Worm (Caenorhabditis elegans) whole organism, L4 larva: ENCODE measurements around the gene cutl-21.

ENCODE experiments used
- F10B5.3 ChIP-seq: sonication (generic microtip); optimal IDR thresholded peaks from 2 replicates; lab custom pipeline; 2016; ENCODE audit warnings: mild to moderate bottlenecking, missing genetic modification characterization, missing compliant biosample characterization
- F26F4.8 ChIP-seq: fragments of 200-800 bp; sonication (Bioruptor generic); conservative IDR thresholded peaks from 2 replicates; pipeline ENCODE4 v1.3.6; 2022; ENCODE audit warnings: missing genetic modification characterization, missing compliant biosample characterization
- F37D6.2 ChIP-seq: sonication (generic microtip); optimal IDR thresholded peaks from 2 replicates; lab custom pipeline; 2016; ENCODE audit warnings: mild to moderate bottlenecking, missing genetic modification characterization, missing compliant biosample characterization
- F49E8.2 ChIP-seq: sonication (generic microtip); optimal IDR thresholded peaks from 2 replicates; lab custom pipeline; 2016; ENCODE audit warnings: missing compliant biosample characterization, mild to moderate bottlenecking, missing genetic modification characterization, borderline replicate concordance
- R02D3.7 ChIP-seq: fragments of 150-350 bp; sonication (generic microtip); optimal IDR thresholded peaks from 3 replicates; lab custom pipeline; 2014; ENCODE audit warnings: missing biosample characterization, missing genetic modification characterization
- T26A8.4 ChIP-seq: fragments of 200-800 bp; sonication (Bioruptor generic); IDR thresholded peaks from 2 replicates; pipeline ENCODE4 v1.3.6; 2022; ENCODE audit warnings: missing genetic modification characterization, missing compliant biosample characterization
- Y48G9A.11 ChIP-seq: fragments of 200-800 bp; sonication (Bioruptor generic); IDR thresholded peaks from 2 replicates; pipeline ENCODE4 v1.3.6; 2022; ENCODE audit warnings: missing genetic modification reagents, missing genetic modification characterization, missing compliant biosample characterization
- Y5F2A.4 ChIP-seq: fragments of 200-800 bp; sonication (Bioruptor generic); optimal IDR thresholded peaks from 2 replicates; lab custom pipeline; 2018; ENCODE audit warnings: mild to moderate bottlenecking, missing genetic modification characterization, missing compliant biosample characterization
- Y75B8A.6 ChIP-seq: fragments of 200-800 bp; sonication (Bioruptor generic); IDR thresholded peaks from 2 replicates; pipeline ENCODE4 v1.3.6; 2022; ENCODE audit warnings: missing genetic modification reagents, missing genetic modification characterization, missing compliant biosample characterization
- ceh-62 ChIP-seq: sonication (generic microtip); optimal IDR thresholded peaks from 2 replicates; lab custom pipeline; 2017; ENCODE audit warnings: missing biosample characterization, missing genetic modification characterization
- ctbp-1 ChIP-seq: fragments of 200-800 bp; sonication (Bioruptor generic); IDR thresholded peaks from 2 replicates; pipeline ENCODE4 v1.3.6; 2022; ENCODE audit warnings: missing genetic modification reagents, missing genetic modification characterization, missing compliant biosample characterization
- daf-16 ChIP-seq, 3 experiments: sonication (generic microtip); optimal IDR thresholded peaks; 2 replicates each; lab custom pipeline; 2016 to 2017; ENCODE audit warnings: missing genetic modification characterization in 3 of 3, missing genetic modification reagents in 3 of 3, mild to moderate bottlenecking in 2 of 3, missing compliant biosample characterization in 2 of 3, missing biosample characterization in 1 of 3, moderate library complexity in 1 of 3
- daf-8 ChIP-seq: fragments of 200-800 bp; sonication (Bioruptor generic); IDR thresholded peaks from 2 replicates; pipeline ENCODE4 v1.3.6; 2022; ENCODE audit warnings: missing genetic modification characterization, missing compliant biosample characterization
- dmd-8 ChIP-seq: fragments of 200-800 bp; sonication (Bioruptor generic); IDR thresholded peaks from 2 replicates; pipeline ENCODE4 v1.3.6; 2022; ENCODE audit warnings: missing genetic modification characterization, missing compliant biosample characterization
- dpl-1 ChIP-seq: fragments of 150-350 bp; optimal IDR thresholded peaks from 2 replicates; lab custom pipeline; 2014; ENCODE audit warnings: missing biosample characterization, missing genetic modification reagents, missing genetic modification characterization
- dve-1 ChIP-seq: sonication (generic microtip); optimal IDR thresholded peaks from 2 replicates; lab custom pipeline; 2017; ENCODE audit warnings: antibody characterized with exemption, mild to moderate bottlenecking, missing genetic modification characterization, missing compliant biosample characterization; ENCODE audit not compliant: insufficient read depth
- egl-27 ChIP-seq: sonication (generic microtip); optimal IDR thresholded peaks from 3 replicates; lab custom pipeline; 2017; ENCODE audit warnings: missing biosample characterization, missing genetic modification reagents, missing genetic modification characterization
- fos-1 ChIP-seq: fragments of 150-350 bp; optimal IDR thresholded peaks from 2 replicates; lab custom pipeline; 2014; ENCODE audit warnings: missing biosample characterization, missing genetic modification characterization
- hlh-11 ChIP-seq: fragments of 200-800 bp; sonication (Bioruptor generic); optimal IDR thresholded peaks from 2 replicates; lab custom pipeline; 2018; ENCODE audit warnings: mild to moderate bottlenecking, missing genetic modification characterization, missing compliant biosample characterization
- hlh-30 ChIP-seq: sonication (generic microtip); optimal IDR thresholded peaks from 2 replicates; lab custom pipeline; 2017; ENCODE audit warnings: antibody characterized with exemption, mild to moderate bottlenecking, missing genetic modification characterization, missing compliant biosample characterization; ENCODE audit not compliant: insufficient read depth
- lim-7 ChIP-seq: fragments of 200-800 bp; sonication (Bioruptor generic); IDR thresholded peaks from 2 replicates; pipeline ENCODE4 v1.3.6; 2022; ENCODE audit warnings: missing genetic modification characterization, missing compliant biosample characterization
- lin-13 ChIP-seq: fragments of 150-350 bp; optimal IDR thresholded peaks from 2 replicates; lab custom pipeline; 2014; ENCODE audit warnings: missing biosample characterization, missing genetic modification reagents, missing genetic modification characterization
- lin-15B ChIP-seq: fragments of 150-350 bp; sonication (generic microtip); optimal IDR thresholded peaks from 3 replicates; lab custom pipeline; 2014; ENCODE audit warnings: missing biosample characterization, missing genetic modification characterization
- lir-3 ChIP-seq: sonication (generic microtip); optimal IDR thresholded peaks from 2 replicates; lab custom pipeline; 2016; ENCODE audit warnings: mild to moderate bottlenecking, missing genetic modification characterization, missing compliant biosample characterization
- madf-9 ChIP-seq: fragments of 200-800 bp; sonication (Bioruptor generic); conservative IDR thresholded peaks from 2 replicates; pipeline ENCODE4 v1.3.6; 2022; ENCODE audit warnings: missing genetic modification reagents, missing genetic modification characterization, missing compliant biosample characterization
- mdl-1 ChIP-seq, 2 experiments: fragments of 150-350 bp in 1 of 2; sonication (generic microtip) in 1 of 2; optimal IDR thresholded peaks; 2 replicates each; lab custom pipeline; 2014 to 2017; ENCODE audit warnings: missing biosample characterization in 2 of 2, missing genetic modification characterization in 2 of 2
- mxl-2 ChIP-seq: fragments of 200-800 bp; sonication (Bioruptor generic); conservative IDR thresholded peaks from 2 replicates; pipeline ENCODE4 v1.3.6; 2022; ENCODE audit warnings: missing genetic modification reagents, missing genetic modification characterization, missing compliant biosample characterization
- mxl-3 ChIP-seq: fragments of 200-800 bp; sonication (Bioruptor generic); optimal IDR thresholded peaks from 2 replicates; lab custom pipeline; 2018; ENCODE audit warnings: mild to moderate bottlenecking, missing genetic modification characterization, missing compliant biosample characterization
- nhr-10 ChIP-seq: fragments of 150-350 bp; optimal IDR thresholded peaks from 2 replicates; lab custom pipeline; 2014; ENCODE audit warnings: missing biosample characterization, missing genetic modification characterization
- nhr-102 ChIP-seq: sonication (generic microtip); optimal IDR thresholded peaks from 2 replicates; lab custom pipeline; 2016; ENCODE audit warnings: mild to moderate bottlenecking, missing genetic modification characterization, moderate library complexity, missing compliant biosample characterization
- nhr-237 ChIP-seq: sonication (generic microtip); optimal IDR thresholded peaks from 2 replicates; lab custom pipeline; 2017; ENCODE audit warnings: missing biosample characterization, missing genetic modification characterization
- nhr-25 ChIP-seq: sonication (generic microtip); optimal IDR thresholded peaks from 2 replicates; lab custom pipeline; 2017; ENCODE audit warnings: missing genetic modification characterization, mild to moderate bottlenecking, missing compliant biosample characterization, antibody characterized with exemption, moderate library complexity, borderline replicate concordance; ENCODE audit not compliant: insufficient read depth
- nhr-28 ChIP-seq: fragments of 150-350 bp; optimal IDR thresholded peaks from 2 replicates; lab custom pipeline; 2014; ENCODE audit warnings: missing biosample characterization, missing genetic modification characterization
- nhr-42 ChIP-seq: fragments of 200-800 bp; sonication (Bioruptor generic); IDR thresholded peaks from 2 replicates; pipeline ENCODE4 v1.3.6; 2022; ENCODE audit warnings: missing genetic modification characterization, missing compliant biosample characterization
- nhr-6 ChIP-seq: fragments of 150-350 bp; optimal IDR thresholded peaks from 2 replicates; lab custom pipeline; 2014; ENCODE audit warnings: missing biosample characterization, missing genetic modification characterization
- nhr-76 ChIP-seq: fragments of 150-350 bp; optimal IDR thresholded peaks from 2 replicates; lab custom pipeline; 2014; ENCODE audit warnings: missing biosample characterization, missing genetic modification characterization
- nhr-77 ChIP-seq: fragments of 150-350 bp; optimal IDR thresholded peaks from 2 replicates; lab custom pipeline; 2014; ENCODE audit warnings: missing biosample characterization, missing genetic modification characterization
- php-3 ChIP-seq: fragments of 200-800 bp; sonication (Bioruptor generic); IDR thresholded peaks from 2 replicates; pipeline ENCODE4 v1.3.6; 2022; ENCODE audit warnings: missing genetic modification reagents, missing genetic modification characterization, missing compliant biosample characterization
- saeg-2 ChIP-seq: fragments of 200-800 bp; sonication (Bioruptor generic); IDR thresholded peaks from 2 replicates; pipeline ENCODE4 v1.3.6; 2022; ENCODE audit warnings: missing genetic modification reagents, missing genetic modification characterization, missing compliant biosample characterization
- set-16 ChIP-seq: fragments of 200-800 bp; sonication (Bioruptor generic); IDR thresholded peaks from 2 replicates; pipeline ENCODE4 v1.3.6; 2022; ENCODE audit warnings: missing genetic modification reagents, missing genetic modification characterization, missing compliant biosample characterization
- skn-1 ChIP-seq: fragments of 150-350 bp; optimal IDR thresholded peaks from 2 replicates; lab custom pipeline; 2014; ENCODE audit warnings: missing biosample characterization, missing genetic modification characterization
- snpc-4 ChIP-seq: fragments of 150-350 bp; optimal IDR thresholded peaks from 2 replicates; lab custom pipeline; 2014; ENCODE audit warnings: missing biosample characterization, missing genetic modification characterization
- spr-1 ChIP-seq: sonication (generic microtip); optimal IDR thresholded peaks from 2 replicates; lab custom pipeline; 2016; ENCODE audit warnings: mild to moderate bottlenecking, missing genetic modification characterization, missing compliant biosample characterization
- spr-3 ChIP-seq: fragments of 200-800 bp; sonication (Bioruptor generic); optimal IDR thresholded peaks from 2 replicates; lab custom pipeline; 2018; ENCODE audit warnings: mild to moderate bottlenecking, missing genetic modification characterization, missing compliant biosample characterization
- tag-97 ChIP-seq: fragments of 200-800 bp; sonication (Bioruptor generic); IDR thresholded peaks from 2 replicates; pipeline ENCODE4 v1.3.6; 2022; ENCODE audit warnings: missing genetic modification characterization, missing compliant biosample characterization
- unc-62 ChIP-seq, 3 experiments: fragments of 150-350 bp in 1 of 3; sonication (generic microtip); optimal IDR thresholded peaks in 2 of 3; peaks in 1 of 3; 1 replicate in 1 of 3; 2 replicates in 2 of 3; lab custom pipeline; 2014 to 2017; ENCODE audit warnings: missing biosample characterization in 3 of 3, missing genetic modification characterization in 3 of 3, missing genetic modification reagents in 3 of 3, missing genotype in 1 of 3
- zfp-3 ChIP-seq: fragments of 200-800 bp; sonication (Bioruptor generic); conservative IDR thresholded peaks from 2 replicates; pipeline ENCODE4 v1.3.6; 2022; ENCODE audit warnings: missing genetic modification reagents, missing genetic modification characterization, missing compliant biosample characterization
- zip-2 ChIP-seq: fragments of 150-350 bp; optimal IDR thresholded peaks from 2 replicates; lab custom pipeline; 2014; ENCODE audit warnings: missing biosample characterization, missing genetic modification characterization
- ztf-7 ChIP-seq: fragments of 150-350 bp; optimal IDR thresholded peaks from 2 replicates; lab custom pipeline; 2014; ENCODE audit warnings: missing biosample characterization, missing genetic modification characterization

Gene cutl-21

DNA sequence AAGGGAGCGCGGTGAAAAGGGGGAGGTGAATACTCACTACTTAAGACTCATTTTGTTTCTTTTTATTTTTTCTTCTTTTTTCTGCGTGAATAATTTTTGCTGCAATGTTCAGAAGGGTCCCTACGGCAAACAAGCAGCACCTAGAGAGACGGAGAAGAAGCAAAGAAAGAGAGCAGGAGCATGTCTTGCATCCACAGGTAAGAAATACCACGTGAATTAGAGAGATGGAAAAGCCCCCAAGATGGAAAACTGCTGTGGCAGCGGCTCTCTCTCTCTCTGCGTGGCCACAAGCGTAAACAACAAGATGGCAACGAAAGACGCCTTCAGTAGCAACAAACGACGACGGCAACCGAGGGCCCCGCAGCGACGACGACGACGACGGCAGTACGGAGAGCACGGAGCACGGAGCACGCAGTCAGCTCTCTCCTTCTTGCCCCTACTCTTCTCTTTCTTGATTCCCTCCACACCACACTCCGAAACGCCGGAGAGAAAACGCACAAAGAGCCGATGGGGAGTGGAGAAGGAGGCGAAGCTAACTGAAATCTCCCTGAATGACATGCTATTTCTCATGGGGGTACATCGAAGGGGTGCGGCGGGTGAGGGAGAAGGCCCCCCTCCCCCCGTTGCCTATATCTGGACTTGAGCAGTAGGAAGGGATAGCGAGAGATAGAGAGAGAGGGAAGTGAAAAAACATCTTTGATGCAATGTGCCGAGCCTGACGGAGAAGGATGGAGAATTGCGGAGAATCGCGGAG lies 11.3 kb upstream of the cutl-21 start (continued):
- TF ChIP-seq daf-8 (no peak), nhr-25 (tag; lab: Kevin White, UChicago) (no peak), nhr-237 (no peak), nhr-42 (GFP tag; lab: Robert Waterston, UW) (no peak), saeg-2 (GFP tag; lab: Robert Waterston, UW) (no peak), tag-97 (GFP tag; lab: Robert Waterston, UW) (no peak), R02D3.7 (tag; lab: Kevin White, UChicago) (no peak), dpl-1 (GFP tag; lab: Kevin White, UChicago) (no peak), lim-7 (GFP tag; lab: Robert Waterston, UW) (no peak), egl-27 (tag; lab: Kevin White, UChicago) (no peak), nhr-6 (no peak), F37D6.2 (tag; lab: Kevin White, UChicago) (peak; percentile 82), mxl-3 (GFP tag; lab: Kevin White, UChicago) (no peak), hlh-30 (tag; lab: Kevin White, UChicago) (peak; percentile 38), F26F4.8 (no peak), nhr-10 (tag; lab: Kevin White, UChicago) (no peak), F49E8.2 (tag; lab: Kevin White, UChicago) (no peak), nhr-76 (no peak), ztf-7 (tag; lab: Kevin White, UChicago) (no peak), spr-3 (GFP tag; lab: Kevin White, UChicago) (no peak), dve-1 (tag; lab: Kevin White, UChicago) (no peak), Y5F2A.4 (GFP tag; lab: Kevin White, UChicago) (no peak), mxl-2 (no peak), nhr-28 (tag; lab: Kevin White, UChicago) (no peak), T26A8.4 (GFP tag; lab: Robert Waterston, UW) (no peak), nhr-102 (no peak), unc-62 (GFP tag; optimal IDR thresholded peaks at IDR 0.05 in 1 of 2; lab: Kevin White, UChicago) (peak in 1 of 2 experiments; percentile 99), unc-62 (tag; optimal IDR thresholded peaks at IDR 0.05; lab: Kevin White, UChicago) (no peak), ctbp-1 (0 out of 2 replicates have a peak, but pooled peaks have one; percentile 54), Y48G9A.11 (GFP tag; lab: Robert Waterston, UW) (no peak), nhr-77 (tag; lab: Kevin White, UChicago) (no peak), fos-1 (no peak), mdl-1 (tag; optimal IDR thresholded peaks at IDR 0.05; lab: Kevin White, UChicago) (peak in 1 of 2 experiments; percentile 27), php-3 (GFP tag; lab: Robert Waterston, UW) (no peak), madf-9 (GFP tag; lab: Robert Waterston, UW) (no peak), ceh-62 (tag; lab: Kevin White, UChicago) (no peak), set-16 (GFP tag; lab: Robert Waterston, UW) (peak; percentile 93), lin-13 (no peak), zfp-3 (no peak), spr-1 (tag; lab: Kevin White, UChicago) (peak; percentile 6), lin-15B (tag; lab: Kevin White, UChicago) (no peak), snpc-4 (tag; lab: Kevin White, UChicago) (no peak), daf-16 (GFP tag; optimal IDR thresholded peaks at IDR 0.05; lab: Kevin White, UChicago) (peak in 1 of 2 experiments; percentile 14), daf-16 (tag; optimal IDR thresholded peaks at IDR 0.05; lab: Kevin White, UChicago) (no peak), Y75B8A.6 (GFP tag; lab: Robert Waterston, UW) (no peak), skn-1 (tag; lab: Kevin White, UChicago) (no peak), dmd-8 (GFP tag; lab: Robert Waterston, UW) (no peak), lir-3 (no peak), zip-2 (tag; lab: Kevin White, UChicago) (no peak), F10B5.3 (tag; lab: Kevin White, UChicago) (no peak), hlh-11 (no peak)
